Fruit fly (Drosophila melanogaster) whole organism, adult: ENCODE data around the gene CG42798.

Experiments used
- CG11617 ChIP-seq: fragments of 200-800 bp; sonication (Bioruptor generic); optimal IDR thresholded peaks from 2 replicates; lab custom pipeline; 2017; ENCODE audit warnings: mild to moderate bottlenecking, missing biosample characterization, missing genetic modification reagents, missing genetic modification characterization
- CG14711 ChIP-seq: fragments of 200-800 bp; sonication (Bioruptor generic); optimal IDR thresholded peaks from 2 replicates; lab custom pipeline; 2018; ENCODE audit warnings: missing biosample characterization, mild to moderate bottlenecking, missing genetic modification characterization, moderate library complexity
- CG1620 ChIP-seq: fragments of 200-800 bp; sonication (Bioruptor generic); optimal IDR thresholded peaks from 2 replicates; lab custom pipeline; 2016; ENCODE audit warnings: missing biosample characterization, missing genetic modification characterization
- CG5204 ChIP-seq: fragments of 200-800 bp; sonication (Bioruptor generic); optimal IDR thresholded peaks from 2 replicates; lab custom pipeline; 2016; ENCODE audit warnings: missing biosample characterization, missing genetic modification characterization
- CG7101 ChIP-seq: fragments of 200-800 bp; sonication (Bioruptor generic); optimal IDR thresholded peaks from 2 replicates; lab custom pipeline; 2018; ENCODE audit warnings: missing biosample characterization, mild to moderate bottlenecking, missing genetic modification characterization, moderate library complexity
- Clk ChIP-seq: fragments of 200-800 bp; sonication (Bioruptor generic); optimal IDR thresholded peaks from 2 replicates; lab custom pipeline; 2017; ENCODE audit warnings: missing biosample characterization, missing genetic modification characterization
- Hr96 ChIP-seq: fragments of 200-800 bp; sonication (Bioruptor generic); optimal IDR thresholded peaks from 2 replicates; lab custom pipeline; 2016; ENCODE audit warnings: missing biosample characterization, missing genetic modification characterization
- Mnt ChIP-seq: fragments of 200-800 bp; sonication (Bioruptor generic); optimal IDR thresholded peaks from 2 replicates; lab custom pipeline; 2016; ENCODE audit warnings: missing biosample characterization, mild to moderate bottlenecking, missing genetic modification characterization
- bab1 ChIP-seq: fragments of 200-800 bp; sonication (Bioruptor generic); optimal IDR thresholded peaks from 3 replicates; lab custom pipeline; 2019; ENCODE audit warnings: missing biosample characterization, mild to moderate bottlenecking, missing genetic modification characterization, moderate library complexity
- ovo ChIP-seq: fragments of 200-800 bp; sonication (Bioruptor generic); optimal IDR thresholded peaks from 2 replicates; lab custom pipeline; 2016; ENCODE audit warnings: missing biosample characterization, missing genetic modification characterization
- pad ChIP-seq: fragments of 200-800 bp; sonication (Bioruptor generic); optimal IDR thresholded peaks from 3 replicates; lab custom pipeline; 2017; ENCODE audit warnings: missing biosample characterization, missing genetic modification characterization, mild to moderate bottlenecking, moderate library complexity, missing genetic modification reagents

DNA sequence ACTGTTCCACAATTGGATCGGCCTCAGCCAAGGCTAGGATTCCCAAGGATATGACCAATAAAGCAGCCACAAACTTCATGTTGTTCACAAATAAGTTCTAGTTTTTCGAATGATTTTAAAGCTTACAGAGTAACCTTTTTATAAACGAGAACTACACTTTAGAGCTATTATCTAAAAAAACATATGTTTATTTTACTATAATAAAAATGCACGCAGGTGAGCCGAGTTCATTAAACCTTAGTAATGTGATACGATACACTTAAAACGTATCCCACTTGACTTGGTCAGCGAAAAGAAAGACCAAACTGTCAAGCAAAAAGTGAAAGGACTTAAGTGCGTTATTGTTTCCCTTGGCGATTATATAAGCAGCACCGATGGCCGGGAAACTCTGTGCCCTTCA is 27.9 kb downstream of the CG42798 start, which contains the start of gene CG44090:
- TF ChIP-seq CG7101 = no peak
- TF ChIP-seq Clk (GFP tag; lab: Kevin White, UChicago) = no peak
- no peak for TF ChIP-seq CG5204 (GFP tag; lab: Kevin White, UChicago)
- TF ChIP-seq ovo (GFP tag; lab: Kevin White, UChicago) = no peak
- TF ChIP-seq CG14711 (tag; lab: Kevin White, UChicago) = no peak
- TF ChIP-seq pad (GFP tag; lab: Kevin White, UChicago) = no peak
- no peak for TF ChIP-seq Mnt (GFP tag; lab: Kevin White, UChicago)
- TF ChIP-seq CG1620 (GFP tag; lab: Kevin White, UChicago) = no peak
- TF ChIP-seq Hr96 (GFP tag; lab: Kevin White, UChicago) = no peak
- TF ChIP-seq CG11617 (GFP tag; lab: Kevin White, UChicago) = no peak
- TF ChIP-seq bab1 (GFP tag; lab: Kevin White, UChicago) = no peak
